Worm (Caenorhabditis elegans): Measurements from ENCODE around the gene scc-3.

ce11 chrV:12732734-12733133 is 31.0 kb upstream of the scc-3 start:
- no peak for TF ChIP-seq daf-12 (tag; optimal IDR thresholded peaks at IDR 0.05)
- TF ChIP-seq skn-1 (tag; optimal IDR thresholded peaks at IDR 0.05) = no peak
- TF ChIP-seq ceh-82 (tag; optimal IDR thresholded peaks at IDR 0.05) = no peak
- no peak for TF ChIP-seq fos-1 (tag; optimal IDR thresholded peaks at IDR 0.05)
- TF ChIP-seq ceh-9 (tag; optimal IDR thresholded peaks at IDR 0.05) = no peak
- TF ChIP-seq nhr-11 (tag; optimal IDR thresholded peaks at IDR 0.05) = no peak
- no peak for TF ChIP-seq nhr-25 (tag; optimal IDR thresholded peaks at IDR 0.05)
